Worm (Caenorhabditis elegans) whole organism, mixed stage, embryonic: ENCODE measurements around the gene smg-3.

Experiments used
- bed-3 ChIP-seq: fragments of 200-800 bp; sonication (Bioruptor generic); optimal IDR thresholded peaks from 3 replicates; lab custom pipeline; 2018; ENCODE audit warnings: mild to moderate bottlenecking, missing genetic modification characterization, moderate library complexity, missing compliant biosample characterization
- elt-1 ChIP-seq: sonication (generic microtip); optimal IDR thresholded peaks from 2 replicates; lab custom pipeline; 2017; ENCODE audit warnings: missing genetic modification characterization, mild to moderate bottlenecking, missing compliant biosample characterization, antibody characterized with exemption, moderate library complexity, borderline replicate concordance; ENCODE audit not compliant: insufficient read depth
- elt-3 ChIP-seq: fragments of 150-350 bp; optimal IDR thresholded peaks from 2 replicates; lab custom pipeline; 2014; ENCODE audit warnings: missing biosample characterization, missing genetic modification characterization
- lin-13 ChIP-seq: fragments of 150-350 bp; optimal IDR thresholded peaks from 2 replicates; lab custom pipeline; 2014; ENCODE audit warnings: missing biosample characterization, missing genetic modification characterization
- lsy-2 ChIP-seq: fragments of 150-350 bp; optimal IDR thresholded peaks from 2 replicates; lab custom pipeline; 2014; ENCODE audit warnings: missing biosample characterization, missing genetic modification characterization
- mab-5 ChIP-seq: fragments of 150-350 bp; optimal IDR thresholded peaks from 2 replicates; lab custom pipeline; 2014; ENCODE audit warnings: missing biosample characterization, missing genetic modification characterization
- mep-1 ChIP-seq: fragments of 150-350 bp; optimal IDR thresholded peaks from 2 replicates; lab custom pipeline; 2017; ENCODE audit warnings: missing biosample characterization, missing genetic modification reagents, missing genetic modification characterization, inconsistent platforms
- nhr-237 ChIP-seq: fragments of 150-350 bp; optimal IDR thresholded peaks from 2 replicates; lab custom pipeline; 2014; ENCODE audit warnings: missing biosample characterization, missing genetic modification characterization
- nhr-76 ChIP-seq: sonication (generic microtip); optimal IDR thresholded peaks from 2 replicates; lab custom pipeline; 2017; ENCODE audit warnings: missing biosample characterization, missing genetic modification characterization
- pha-4 ChIP-seq: fragments of 150-350 bp; optimal IDR thresholded peaks from 2 replicates; lab custom pipeline; 2018; ENCODE audit warnings: missing biosample characterization, missing genetic modification reagents, missing genetic modification characterization
- snpc-4 ChIP-seq: fragments of 150-350 bp; optimal IDR thresholded peaks from 2 replicates; lab custom pipeline; 2014; ENCODE audit warnings: missing biosample characterization, missing genetic modification characterization
- ztf-11 ChIP-seq: fragments of 150-350 bp; optimal IDR thresholded peaks from 2 replicates; lab custom pipeline; 2014; ENCODE audit warnings: missing biosample characterization, missing genetic modification characterization

DNA sequence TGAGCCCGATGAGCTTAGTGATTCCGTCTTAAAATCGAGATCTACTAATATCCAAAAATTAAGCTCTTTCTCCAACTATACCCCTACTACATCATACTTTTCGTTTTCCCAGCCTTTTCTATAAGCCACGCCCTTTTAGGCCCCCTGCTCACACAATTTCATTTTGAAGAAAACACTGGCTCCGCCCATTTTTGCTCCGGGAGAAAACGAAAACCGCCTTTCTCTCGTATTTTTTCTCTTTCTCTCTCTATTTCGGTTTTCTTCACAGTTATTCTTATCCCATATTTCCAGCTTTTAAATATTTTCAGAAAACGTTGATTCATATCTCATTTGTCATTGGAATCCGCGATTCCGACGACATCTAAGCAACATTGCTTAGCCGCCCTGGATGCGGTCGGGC lies 11.2 kb downstream of the smg-3 start, which contains the start of gene Y73B6BL.47:
- no peak for TF ChIP-seq snpc-4 (tag; lab: Kevin White, UChicago)
- no peak for TF ChIP-seq lin-13 (tag; lab: Kevin White, UChicago)
- TF ChIP-seq ztf-11 (tag; lab: Kevin White, UChicago): no peak
- no peak for TF ChIP-seq mep-1 (tag; lab: Kevin White, UChicago)
- no peak for TF ChIP-seq mab-5
- no peak for TF ChIP-seq nhr-76 (tag; lab: Kevin White, UChicago)
- no peak for TF ChIP-seq elt-1 (tag; lab: Kevin White, UChicago)
- no peak for TF ChIP-seq lsy-2
- no peak for TF ChIP-seq bed-3 (GFP tag; lab: Kevin White, UChicago)
- TF ChIP-seq pha-4 (tag; lab: Kevin White, UChicago): no peak
- no peak for TF ChIP-seq nhr-237 (tag; lab: Kevin White, UChicago)
- no peak for TF ChIP-seq elt-3 (tag; lab: Kevin White, UChicago)
